Worm (Caenorhabditis elegans) whole organism, L3 larva: ENCODE data around the gene R160.2.

Experiments used
- ama-1 ChIP-seq: fragments of 150-350 bp; optimal IDR thresholded peaks from 2 replicates; lab custom pipeline; 2018
- fkh-2 ChIP-seq: fragments of 150-350 bp; optimal IDR thresholded peaks from 2 replicates; lab custom pipeline; 2014; ENCODE audit warnings: missing biosample characterization, missing genetic modification reagents, missing genetic modification characterization
- fos-1 ChIP-seq: fragments of 150-350 bp; optimal IDR thresholded peaks from 2 replicates; lab custom pipeline; 2014; ENCODE audit warnings: missing biosample characterization, missing genetic modification characterization
- lsy-12 ChIP-seq: sonication (generic microtip); optimal IDR thresholded peaks from 2 replicates; lab custom pipeline; 2016; ENCODE audit warnings: mild to moderate bottlenecking, missing genetic modification characterization, missing compliant biosample characterization

DNA sequence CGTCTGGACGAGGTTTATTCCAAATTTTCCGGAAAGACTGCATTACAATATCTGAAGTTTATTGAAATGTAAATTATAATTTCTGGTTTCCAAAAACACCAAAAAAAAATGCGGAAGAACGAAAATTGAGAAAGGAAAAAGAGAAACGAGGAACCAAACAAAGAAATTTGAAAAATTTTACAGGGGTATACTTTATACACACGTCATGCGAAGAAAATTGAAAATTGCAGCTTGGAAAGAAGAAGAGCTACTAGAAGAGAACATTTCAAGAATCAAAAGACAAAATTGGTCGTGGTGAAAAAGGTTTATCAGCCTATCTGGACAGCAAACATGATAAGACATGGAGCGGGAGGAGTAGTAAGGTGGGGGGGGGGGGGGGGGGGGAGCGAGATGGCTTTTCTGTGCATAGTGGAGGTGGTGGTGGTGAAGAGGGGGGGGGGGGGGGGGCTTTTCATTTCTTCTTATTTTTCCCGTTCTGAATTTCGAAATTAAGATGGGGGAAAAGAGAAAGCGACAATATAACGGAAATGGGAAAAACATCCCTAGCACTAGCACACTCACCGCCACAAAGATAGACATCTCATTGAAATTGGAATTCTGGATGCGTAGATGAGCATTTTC, 6.7 kb upstream of the R160.2 start, which contains the start of gene lst-2:
- TF ChIP-seq lsy-12 (no peak), fos-1 (no peak), fkh-2 (tag; lab: Kevin White, UChicago) (no peak), ama-1 (lab: Kevin White, UChicago) (no peak)
